Worm (Caenorhabditis elegans): ENCODE results near the gene C49C8.3.

- no peak for TF ChIP-seq tab-1 (GFP tag; IDR thresholded peaks at IDR 0.05)
- no peak for TF ChIP-seq med-1 (GFP tag; optimal IDR thresholded peaks at IDR 0.05; ENCODE audit: insufficient read depth)
- TF ChIP-seq ztf-29 (GFP tag; IDR thresholded peaks at IDR 0.05): no peak
- TF ChIP-seq cog-1 (tag; optimal IDR thresholded peaks at IDR 0.05): no peak
- TF ChIP-seq klf-2 (GFP tag; conservative IDR thresholded peaks at IDR 0.05): no peak
- no peak for TF ChIP-seq flt-1 (GFP tag; IDR thresholded peaks at IDR 0.05)
- no peak for TF ChIP-seq T22C8.4 (GFP tag; IDR thresholded peaks at IDR 0.05)
Observed at ce11 chrIV:8600712-8601330, 43.7 kb upstream of the C49C8.3 start, which contains the start of gene Y59H11AR.4.
